Worm (Caenorhabditis elegans): ENCODE data around the gene mex-1.

The mex-1 gene

DNA sequence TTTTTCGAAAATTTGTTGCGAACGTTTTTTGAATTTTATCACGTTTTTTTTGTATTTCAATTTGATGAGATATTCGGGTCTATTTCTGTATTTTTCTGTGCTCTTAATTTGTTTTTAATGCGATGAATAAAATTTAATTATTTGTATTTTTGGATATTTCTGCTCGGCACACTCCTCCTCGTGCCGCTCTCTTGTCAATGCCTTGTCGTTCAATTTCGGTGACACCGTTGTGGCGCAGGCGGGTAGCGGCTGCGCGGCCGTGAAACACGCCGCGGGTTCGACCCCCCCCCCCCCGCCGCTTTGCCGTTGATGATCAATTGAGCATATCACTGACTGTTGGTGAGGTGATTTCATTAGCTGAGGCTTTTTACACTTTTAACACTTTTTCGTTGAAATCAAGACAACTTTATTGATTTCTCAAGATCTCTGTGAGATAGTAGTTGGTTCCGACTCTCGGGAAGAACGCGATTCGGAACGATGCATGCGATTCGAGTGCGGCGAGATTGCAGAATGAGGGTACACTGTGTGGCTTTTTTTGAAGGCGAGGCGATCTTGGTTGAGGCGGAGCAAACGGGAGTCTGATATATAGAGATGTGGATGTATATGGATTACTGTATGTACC, 7.7 kb upstream of the mex-1 start (continued):
- TF ChIP-seq nhr-76 (tag; optimal IDR thresholded peaks at IDR 0.05) (no peak), lsy-2 (tag; optimal IDR thresholded peaks at IDR 0.05) (peak; percentile 11 to 56), duxl-1 (tag; optimal IDR thresholded peaks at IDR 0.05; ENCODE audit: poor library complexity) (peak; percentile 88), dmd-8 (GFP tag; IDR thresholded peaks at IDR 0.05) (peak; percentile 100), mdl-1 (tag; optimal IDR thresholded peaks at IDR 0.05) (peak in 1 of 2 experiments; percentile 22), skn-1 (tag; optimal IDR thresholded peaks at IDR 0.05) (no peak), ama-1 (optimal IDR thresholded peaks at IDR 0.05) (no peak), zip-11 (GFP tag; IDR thresholded peaks at IDR 0.05) (peak; percentile 93), lin-13 (GFP tag; optimal IDR thresholded peaks at IDR 0.05) (peak; percentile 64)

DNA sequence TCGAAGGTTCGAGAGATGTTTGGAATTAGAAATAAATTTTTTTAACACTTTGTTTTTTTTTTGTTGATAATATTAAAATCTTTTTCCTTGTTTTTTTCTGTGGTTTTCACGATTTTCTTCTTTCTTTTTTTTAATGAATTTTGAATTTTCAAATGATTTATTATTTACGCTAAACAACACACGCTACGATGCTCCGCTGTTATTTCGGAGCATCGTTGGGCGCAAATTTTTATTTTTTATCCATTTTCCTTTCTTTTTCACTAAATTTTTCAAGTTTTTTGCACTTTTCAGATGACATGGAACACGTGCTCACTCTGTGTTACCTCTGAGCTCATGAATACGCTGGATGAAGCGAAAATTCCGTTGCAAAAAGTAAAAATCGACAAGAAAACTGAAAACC, 6.4 kb upstream of the mex-1 start, which contains the start of the genes W03C9.1 and W03C9.2:
W03C9.1 (minus strand) TSS at position 46 of the 400 bp plus-strand sequence.
W03C9.2 (plus strand) TSS at position 286 of the 400 bp plus-strand sequence.
- TF ChIP-seq Y48G9A.11 (GFP tag; IDR thresholded peaks at IDR 0.05) = peak; percentile 59; the same call in 1 of the 2 replicates
- TF ChIP-seq F26F4.8 (GFP tag; conservative IDR thresholded peaks at IDR 0.05) = no peak
- no peak for TF ChIP-seq Y105C5A.15 (GFP tag; IDR thresholded peaks at IDR 0.05)
- TF ChIP-seq fkh-10 (GFP tag; optimal IDR thresholded peaks at IDR 0.05) = no peak
- no peak for TF ChIP-seq ZK337.2 (GFP tag; IDR thresholded peaks at IDR 0.05)
- TF ChIP-seq T20F7.1 (GFP tag; optimal IDR thresholded peaks at IDR 0.05) = peak; percentile 51
- TF ChIP-seq D1046.2 (GFP tag; IDR thresholded peaks at IDR 0.05) = no peak

DNA sequence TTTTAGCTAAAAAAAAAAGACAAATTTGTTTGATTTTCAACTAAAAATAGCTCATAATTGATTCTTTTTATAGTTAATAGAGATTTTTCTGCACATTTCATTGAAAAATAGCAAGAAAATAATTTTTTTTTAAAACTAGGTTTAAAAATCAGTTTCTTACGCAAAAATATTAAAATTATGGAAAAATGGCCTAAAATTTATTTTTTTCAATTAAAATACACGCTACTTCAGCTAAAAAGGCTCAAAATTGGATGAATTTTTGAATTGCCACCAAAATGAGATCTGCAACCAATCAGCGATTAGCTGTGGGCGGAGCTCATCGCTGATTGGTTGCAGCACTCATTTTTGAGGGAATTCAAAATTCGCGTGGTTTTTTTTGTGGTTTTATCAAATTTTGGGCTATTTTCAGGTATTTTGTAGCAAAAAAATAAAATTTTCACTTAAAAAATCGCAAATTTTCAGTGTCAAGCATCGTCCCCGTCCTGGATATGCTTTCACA, 5.3 kb upstream of the mex-1 start:
- TF ChIP-seq ctbp-1 (GFP tag; IDR thresholded peaks at IDR 0.05) (no peak), daf-19 (GFP tag; conservative IDR thresholded peaks at IDR 0.05) (no peak), nhr-6 (tag; optimal IDR thresholded peaks at IDR 0.05) (no peak), tag-97 (GFP tag; IDR thresholded peaks at IDR 0.05) (no peak)

DNA sequence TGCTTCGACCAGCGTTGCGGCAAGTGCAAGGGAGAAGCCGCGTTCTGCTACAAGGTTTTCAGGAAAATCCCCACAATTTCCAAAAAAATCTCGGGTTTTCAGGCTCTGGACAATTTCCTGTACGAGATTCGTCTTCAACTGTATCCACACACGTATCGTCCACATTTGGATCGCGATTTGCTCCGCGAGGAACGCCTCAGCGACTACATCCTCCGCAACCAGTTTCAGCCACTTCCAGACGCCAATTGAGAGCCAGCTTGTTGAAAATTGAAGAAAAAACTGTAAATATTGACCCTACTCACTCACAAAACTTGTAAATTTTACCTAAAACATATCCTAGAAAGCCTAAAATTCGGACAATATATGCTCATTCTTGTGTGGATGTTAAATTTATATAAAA, 3.6 kb upstream of the mex-1 start:
- TF ChIP-seq dmd-6 (GFP tag; IDR thresholded peaks at IDR 0.05) = 0 out of 2 replicates have a peak, but pooled peaks have one; percentile 13
- TF ChIP-seq nhr-76 (tag; optimal IDR thresholded peaks at IDR 0.05) = no peak
- 0 out of 2 replicates have a peak, but pooled peaks have one; percentile 51 for TF ChIP-seq F26F4.8 (GFP tag; conservative IDR thresholded peaks at IDR 0.05)
- TF ChIP-seq hlh-11 (tag; optimal IDR thresholded peaks at IDR 0.05) = peak; percentile 2
- no peak for TF ChIP-seq nhr-237 (tag; optimal IDR thresholded peaks at IDR 0.05)
- peak in 1 of 2 experiments; percentile 72 for TF ChIP-seq unc-62 (GFP tag; optimal IDR thresholded peaks at IDR 0.05 in 1 of 2)
- no peak for TF ChIP-seq unc-62 (tag; optimal IDR thresholded peaks at IDR 0.05)
- 0 out of 2 replicates have a peak, but pooled peaks have one; percentile 38 for TF ChIP-seq egl-43 (GFP tag; IDR thresholded peaks at IDR 0.05)
- TF ChIP-seq ceh-82 (tag; optimal IDR thresholded peaks at IDR 0.05) = no peak
- no peak for TF ChIP-seq snpc-4 (tag; optimal IDR thresholded peaks at IDR 0.05)
- peak; percentile 14; the same call in 1 of the 2 replicates for TF ChIP-seq lin-38 (GFP tag; IDR thresholded peaks at IDR 0.05)
- TF ChIP-seq lin-1 (GFP tag; IDR thresholded peaks at IDR 0.05) = peak; percentile 32; the same call in 1 of the 2 replicates
- TF ChIP-seq aha-1 (tag) = peak; percentile 81
- TF ChIP-seq ama-1 (optimal IDR thresholded peaks at IDR 0.05) = peak; percentile 87
- peak; percentile 70; the same call in 1 of the 2 replicates for TF ChIP-seq arid-1 (GFP tag; conservative IDR thresholded peaks at IDR 0.05)
- TF ChIP-seq sdz-12 (GFP tag; optimal IDR thresholded peaks at IDR 0.05) = peak; percentile 28

DNA sequence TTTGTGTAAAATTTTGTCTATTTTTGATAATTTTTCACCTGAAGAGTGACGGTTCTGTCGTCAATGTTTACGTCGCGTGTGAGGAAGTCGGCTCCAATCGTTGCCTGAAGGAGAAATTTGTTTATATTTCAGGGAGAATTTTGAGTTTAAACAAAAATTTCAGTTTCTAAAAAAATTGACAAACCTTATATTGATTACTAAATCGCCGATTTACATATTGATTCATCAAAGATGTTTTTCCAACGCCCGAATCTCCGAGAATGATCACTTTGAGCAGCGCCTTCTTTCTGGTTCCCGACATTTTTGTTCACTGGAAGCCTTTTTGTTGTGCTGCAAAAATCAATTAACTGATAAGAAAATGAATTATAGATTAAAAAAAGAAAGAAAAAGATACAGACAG, 1.8 kb upstream of the mex-1 start, which contains the start of gene rab-7:
rab-7 (minus strand) TSS at position 330 of the 400 bp plus-strand sequence.
- no peak for TF ChIP-seq egl-27 (tag; optimal IDR thresholded peaks at IDR 0.05)
- no peak for TF ChIP-seq vab-7 (GFP tag; IDR thresholded peaks at IDR 0.05)
- peak; percentile 44; the same call in 1 of the 2 replicates for TF ChIP-seq Y48G9A.11 (GFP tag; IDR thresholded peaks at IDR 0.05)
- TF ChIP-seq lin-13 (GFP tag; optimal IDR thresholded peaks at IDR 0.05) = peak; percentile 24
- no peak for TF ChIP-seq hlh-30 (tag; optimal IDR thresholded peaks at IDR 0.05; ENCODE audit: insufficient read depth)
- no peak for TF ChIP-seq hmg-1.1 (GFP tag; IDR thresholded peaks at IDR 0.05)
- no peak for TF ChIP-seq saeg-2 (GFP tag; IDR thresholded peaks at IDR 0.05)
- TF ChIP-seq dpl-1 (GFP tag; optimal IDR thresholded peaks at IDR 0.05) = no peak
- TF ChIP-seq nhr-6 (tag; optimal IDR thresholded peaks at IDR 0.05) = no peak
- TF ChIP-seq spr-1 (tag; optimal IDR thresholded peaks at IDR 0.05) = no peak
- TF ChIP-seq ztf-7 (tag; optimal IDR thresholded peaks at IDR 0.05) = no peak
- no peak for TF ChIP-seq snpc-1.2 (GFP tag; IDR thresholded peaks at IDR 0.05)
- TF ChIP-seq ceh-28 (tag; optimal IDR thresholded peaks at IDR 0.05) = no peak
- no peak for TF ChIP-seq T26A8.4 (GFP tag; IDR thresholded peaks at IDR 0.05)
- TF ChIP-seq nhr-102 (tag; optimal IDR thresholded peaks at IDR 0.05) = no peak

Data from whole organism, L4 larva.